Worm (Caenorhabditis elegans) whole organism, L4 larva: ENCODE data around the gene K08F9.4.

Experiments
- D1046.2 ChIP-seq: fragments of 200-800 bp; sonication (Bioruptor generic); IDR thresholded peaks from 2 replicates; pipeline ENCODE4 v1.3.6; 2022; ENCODE audit warnings: missing genetic modification characterization, missing compliant biosample characterization
- F10B5.3 ChIP-seq: sonication (generic microtip); optimal IDR thresholded peaks from 2 replicates; lab custom pipeline; 2016; ENCODE audit warnings: mild to moderate bottlenecking, missing genetic modification characterization, missing compliant biosample characterization
- F26F4.8 ChIP-seq: fragments of 200-800 bp; sonication (Bioruptor generic); conservative IDR thresholded peaks from 2 replicates; pipeline ENCODE4 v1.3.6; 2022; ENCODE audit warnings: missing genetic modification characterization, missing compliant biosample characterization
- F44E2.7 ChIP-seq: fragments of 200-800 bp; sonication (Bioruptor generic); IDR thresholded peaks from 2 replicates; pipeline ENCODE4 v2.1.2; 2022; ENCODE audit warnings: missing genetic modification characterization, missing compliant biosample characterization
- T20F7.1 ChIP-seq: fragments of 200-800 bp; sonication (Bioruptor generic); optimal IDR thresholded peaks from 2 replicates; lab custom pipeline; 2018; ENCODE audit warnings: mild to moderate bottlenecking, missing genetic modification characterization, missing compliant biosample characterization
- T26A8.4 ChIP-seq: fragments of 200-800 bp; sonication (Bioruptor generic); IDR thresholded peaks from 2 replicates; pipeline ENCODE4 v1.3.6; 2022; ENCODE audit warnings: missing genetic modification characterization, missing compliant biosample characterization
- Y48G9A.11 ChIP-seq: fragments of 200-800 bp; sonication (Bioruptor generic); IDR thresholded peaks from 2 replicates; pipeline ENCODE4 v1.3.6; 2022; ENCODE audit warnings: missing genetic modification reagents, missing genetic modification characterization, missing compliant biosample characterization
- Y5F2A.4 ChIP-seq: fragments of 200-800 bp; sonication (Bioruptor generic); optimal IDR thresholded peaks from 2 replicates; lab custom pipeline; 2018; ENCODE audit warnings: mild to moderate bottlenecking, missing genetic modification characterization, missing compliant biosample characterization
- aha-1 ChIP-seq: fragments of 150-350 bp; peaks from one replicate; lab custom pipeline; 2014; ENCODE audit warnings: missing biosample characterization, missing genetic modification characterization
- attf-4 ChIP-seq: sonication (generic microtip); optimal IDR thresholded peaks from 3 replicates; lab custom pipeline; 2017; ENCODE audit warnings: missing biosample characterization, missing genetic modification characterization
- ceh-32 ChIP-seq: sonication (generic microtip); optimal IDR thresholded peaks from 2 replicates; lab custom pipeline; 2016; ENCODE audit warnings: mild to moderate bottlenecking, missing genetic modification characterization, missing compliant biosample characterization; ENCODE audit not compliant: poor library complexity
- ceh-44 ChIP-seq: fragments of 200-800 bp; sonication (Bioruptor generic); IDR thresholded peaks from 2 replicates; pipeline ENCODE4 v1.3.6; 2022; ENCODE audit warnings: missing genetic modification reagents, missing genetic modification characterization, missing compliant biosample characterization
- ctbp-1 ChIP-seq: fragments of 200-800 bp; sonication (Bioruptor generic); IDR thresholded peaks from 2 replicates; pipeline ENCODE4 v1.3.6; 2022; ENCODE audit warnings: missing genetic modification reagents, missing genetic modification characterization, missing compliant biosample characterization
- daf-12 ChIP-seq: fragments of 150-350 bp; optimal IDR thresholded peaks from 2 replicates; lab custom pipeline; 2014; ENCODE audit warnings: missing biosample characterization, missing genetic modification reagents, missing genetic modification characterization
- dmd-6 ChIP-seq: fragments of 200-800 bp; sonication (Bioruptor generic); IDR thresholded peaks from 2 replicates; pipeline ENCODE4 v1.3.6; 2022; ENCODE audit warnings: missing genetic modification reagents, missing genetic modification characterization, missing compliant biosample characterization
- dmd-8 ChIP-seq: fragments of 200-800 bp; sonication (Bioruptor generic); IDR thresholded peaks from 2 replicates; pipeline ENCODE4 v1.3.6; 2022; ENCODE audit warnings: missing genetic modification characterization, missing compliant biosample characterization
- dpl-1 ChIP-seq: fragments of 150-350 bp; optimal IDR thresholded peaks from 2 replicates; lab custom pipeline; 2014; ENCODE audit warnings: missing biosample characterization, missing genetic modification reagents, missing genetic modification characterization
- duxl-1 ChIP-seq: sonication (generic microtip); optimal IDR thresholded peaks from 2 replicates; lab custom pipeline; 2016; ENCODE audit warnings: mild to moderate bottlenecking, missing genetic modification characterization, moderate library complexity, missing compliant biosample characterization; ENCODE audit not compliant: poor library complexity
- hlh-11 ChIP-seq: fragments of 200-800 bp; sonication (Bioruptor generic); optimal IDR thresholded peaks from 2 replicates; lab custom pipeline; 2018; ENCODE audit warnings: mild to moderate bottlenecking, missing genetic modification characterization, missing compliant biosample characterization
- hlh-30 ChIP-seq: sonication (generic microtip); optimal IDR thresholded peaks from 2 replicates; lab custom pipeline; 2017; ENCODE audit warnings: antibody characterized with exemption, mild to moderate bottlenecking, missing genetic modification characterization, missing compliant biosample characterization; ENCODE audit not compliant: insufficient read depth
- hmg-1.1 ChIP-seq: fragments of 200-800 bp; sonication (Bioruptor generic); IDR thresholded peaks from 2 replicates; pipeline ENCODE4 v1.3.6; 2022; ENCODE audit warnings: missing genetic modification reagents, missing genetic modification characterization, missing compliant biosample characterization
- jun-1 ChIP-seq: fragments of 150-350 bp; optimal IDR thresholded peaks from 2 replicates; lab custom pipeline; 2014; ENCODE audit warnings: missing biosample characterization, missing genetic modification reagents, missing genetic modification characterization
- lin-29 ChIP-seq: fragments of 200-800 bp; sonication (Bioruptor generic); IDR thresholded peaks from 2 replicates; pipeline ENCODE4 v1.3.6; 2022; ENCODE audit warnings: missing genetic modification reagents, missing genetic modification characterization, missing compliant biosample characterization
- lin-39 ChIP-seq: fragments of 150-350 bp; optimal IDR thresholded peaks from 2 replicates; lab custom pipeline; 2014; ENCODE audit warnings: missing biosample characterization, missing genetic modification reagents, missing genetic modification characterization
- lir-3 ChIP-seq: sonication (generic microtip); optimal IDR thresholded peaks from 2 replicates; lab custom pipeline; 2016; ENCODE audit warnings: mild to moderate bottlenecking, missing genetic modification characterization, missing compliant biosample characterization
- lsy-2 ChIP-seq, 2 experiments: fragments of 150-350 bp in 1 of 2; sonication (generic microtip) in 1 of 2; optimal IDR thresholded peaks; 2 replicates each; lab custom pipeline; 2014 to 2017; ENCODE audit warnings: missing biosample characterization in 2 of 2, missing genetic modification characterization in 2 of 2
- mes-2 ChIP-seq: sonication (generic microtip); optimal IDR thresholded peaks from 2 replicates; lab custom pipeline; 2016; ENCODE audit warnings: missing genotype, mild to moderate bottlenecking, missing genetic modification characterization, missing compliant biosample characterization; ENCODE audit not compliant: poor library complexity, severe bottlenecking
- mxl-2 ChIP-seq: fragments of 200-800 bp; sonication (Bioruptor generic); conservative IDR thresholded peaks from 2 replicates; pipeline ENCODE4 v1.3.6; 2022; ENCODE audit warnings: missing genetic modification reagents, missing genetic modification characterization, missing compliant biosample characterization
- mxl-3 ChIP-seq: fragments of 200-800 bp; sonication (Bioruptor generic); optimal IDR thresholded peaks from 2 replicates; lab custom pipeline; 2018; ENCODE audit warnings: mild to moderate bottlenecking, missing genetic modification characterization, missing compliant biosample characterization
- nhr-11 ChIP-seq: fragments of 150-350 bp; optimal IDR thresholded peaks from 2 replicates; lab custom pipeline; 2014; ENCODE audit warnings: missing biosample characterization, missing genetic modification characterization
- nhr-237 ChIP-seq: sonication (generic microtip); optimal IDR thresholded peaks from 2 replicates; lab custom pipeline; 2017; ENCODE audit warnings: missing biosample characterization, missing genetic modification characterization
- nhr-25 ChIP-seq: sonication (generic microtip); optimal IDR thresholded peaks from 2 replicates; lab custom pipeline; 2017; ENCODE audit warnings: missing genetic modification characterization, mild to moderate bottlenecking, missing compliant biosample characterization, antibody characterized with exemption, moderate library complexity, borderline replicate concordance; ENCODE audit not compliant: insufficient read depth
- nhr-41 ChIP-seq: fragments of 200-800 bp; sonication (Bioruptor generic); IDR thresholded peaks from 2 replicates; pipeline ENCODE4 v1.3.6; 2022; ENCODE audit warnings: missing genetic modification reagents, missing genetic modification characterization, missing compliant biosample characterization
- nhr-6 ChIP-seq: fragments of 150-350 bp; optimal IDR thresholded peaks from 2 replicates; lab custom pipeline; 2014; ENCODE audit warnings: missing biosample characterization, missing genetic modification characterization
- nhr-76 ChIP-seq: fragments of 150-350 bp; optimal IDR thresholded peaks from 2 replicates; lab custom pipeline; 2014; ENCODE audit warnings: missing biosample characterization, missing genetic modification characterization
- nhr-77 ChIP-seq: fragments of 150-350 bp; optimal IDR thresholded peaks from 2 replicates; lab custom pipeline; 2014; ENCODE audit warnings: missing biosample characterization, missing genetic modification characterization
- sdz-12 ChIP-seq: fragments of 200-800 bp; sonication (Bioruptor generic); optimal IDR thresholded peaks from 2 replicates; lab custom pipeline; 2018; ENCODE audit warnings: mild to moderate bottlenecking, missing genetic modification characterization, missing compliant biosample characterization
- snpc-4 ChIP-seq: fragments of 150-350 bp; optimal IDR thresholded peaks from 2 replicates; lab custom pipeline; 2014; ENCODE audit warnings: missing biosample characterization, missing genetic modification characterization
- spr-1 ChIP-seq: sonication (generic microtip); optimal IDR thresholded peaks from 2 replicates; lab custom pipeline; 2016; ENCODE audit warnings: mild to moderate bottlenecking, missing genetic modification characterization, missing compliant biosample characterization
- spr-3 ChIP-seq: fragments of 200-800 bp; sonication (Bioruptor generic); optimal IDR thresholded peaks from 2 replicates; lab custom pipeline; 2018; ENCODE audit warnings: mild to moderate bottlenecking, missing genetic modification characterization, missing compliant biosample characterization
- unc-62 ChIP-seq, 3 experiments: fragments of 150-350 bp in 1 of 3; sonication (generic microtip); optimal IDR thresholded peaks in 2 of 3; peaks in 1 of 3; 1 replicate in 1 of 3; 2 replicates in 2 of 3; lab custom pipeline; 2014 to 2017; ENCODE audit warnings: missing biosample characterization in 3 of 3, missing genetic modification characterization in 3 of 3, missing genetic modification reagents in 3 of 3, missing genotype in 1 of 3
- zfp-2 ChIP-seq: sonication (generic microtip); optimal IDR thresholded peaks from 2 replicates; lab custom pipeline; 2016; ENCODE audit warnings: mild to moderate bottlenecking, missing genetic modification characterization, missing compliant biosample characterization
- zfp-3 ChIP-seq: fragments of 200-800 bp; sonication (Bioruptor generic); conservative IDR thresholded peaks from 2 replicates; pipeline ENCODE4 v1.3.6; 2022; ENCODE audit warnings: missing genetic modification reagents, missing genetic modification characterization, missing compliant biosample characterization
- ztf-11 ChIP-seq: fragments of 150-350 bp; optimal IDR thresholded peaks from 2 replicates; lab custom pipeline; 2014; ENCODE audit warnings: missing biosample characterization, missing genetic modification characterization
- ztf-7 ChIP-seq: fragments of 150-350 bp; optimal IDR thresholded peaks from 2 replicates; lab custom pipeline; 2014; ENCODE audit warnings: missing biosample characterization, missing genetic modification characterization

The K08F9.4 gene

ce11 chrV:15143285-15143684, 534 bp upstream of the K08F9.4 start, which contains the start of gene K08F9.1 (continued):
- TF ChIP-seq lir-3 (no peak), ztf-11 (tag; lab: Kevin White, UChicago) (no peak), lsy-2 (tag; optimal IDR thresholded peaks at IDR 0.05; lab: Kevin White, UChicago) (no peak)

ce11 chrV:15147776-15148175, 4.0 kb downstream of the K08F9.4 start, which contains the start of gene T09F5.20:
Gene T09F5.20, minus strand, starts transcription at chrV:15147876.
- no peak for TF ChIP-seq aha-1 (tag; lab: Kevin White, UChicago)
- no peak for TF ChIP-seq lin-39 (tag; lab: Kevin White, UChicago)
- no peak for TF ChIP-seq mxl-3 (GFP tag; lab: Kevin White, UChicago)
- no peak for TF ChIP-seq T20F7.1 (GFP tag; lab: Kevin White, UChicago)
- TF ChIP-seq snpc-4 (tag; lab: Kevin White, UChicago): no peak
- no peak for TF ChIP-seq nhr-6 (tag; lab: Kevin White, UChicago)
- TF ChIP-seq daf-12 (tag; lab: Kevin White, UChicago): no peak
- TF ChIP-seq ztf-7 (tag; lab: Kevin White, UChicago): no peak
- TF ChIP-seq spr-3 (GFP tag; lab: Kevin White, UChicago): no peak
- no peak for TF ChIP-seq mxl-2 (GFP tag; lab: Robert Waterston, UW)
- no peak for TF ChIP-seq duxl-1 (tag; lab: Kevin White, UChicago)
- TF ChIP-seq attf-4 (tag; lab: Kevin White, UChicago): no peak
- no peak for TF ChIP-seq hmg-1.1 (GFP tag; lab: Robert Waterston, UW)
- no peak for TF ChIP-seq hlh-11 (tag; lab: Kevin White, UChicago)
- TF ChIP-seq dmd-8 (GFP tag; lab: Robert Waterston, UW): no peak
- TF ChIP-seq spr-1: no peak
- TF ChIP-seq, all 104 proteins: peak for 0

DNA sequence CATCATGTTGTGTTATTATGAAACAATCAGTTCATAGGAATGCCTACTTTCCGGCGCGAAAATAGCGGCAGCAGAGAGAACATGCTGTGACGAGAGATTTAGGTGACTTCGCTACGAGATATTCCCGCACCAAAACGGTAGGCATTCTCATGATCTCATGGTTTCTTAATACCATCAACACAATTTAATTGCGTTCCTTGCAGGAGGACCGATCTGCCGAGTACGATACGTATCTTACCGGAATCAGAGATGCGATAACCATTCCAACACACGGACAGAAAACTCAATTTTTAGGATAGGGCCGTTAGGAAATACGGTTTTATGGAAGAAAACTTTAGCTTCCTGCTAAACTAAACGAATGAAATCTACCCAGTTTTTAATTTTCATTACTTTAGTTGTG, 5.0 kb downstream of the K08F9.4 start, which contains the start of gene T09F5.1:
Gene T09F5.1 (plus strand): TSS at position 301 of the 400 bp plus-strand sequence.
- TF ChIP-seq unc-62 (GFP tag; optimal IDR thresholded peaks at IDR 0.05 in 1 of 2; lab: Kevin White, UChicago) (no peak), unc-62 (tag; optimal IDR thresholded peaks at IDR 0.05; lab: Kevin White, UChicago) (no peak), hlh-30 (tag; lab: Kevin White, UChicago) (no peak), Y48G9A.11 (GFP tag; lab: Robert Waterston, UW) (no peak), nhr-11 (tag; lab: Kevin White, UChicago) (no peak), D1046.2 (no peak), lin-29 (GFP tag; lab: Robert Waterston, UW) (no peak), nhr-77 (tag; lab: Kevin White, UChicago) (no peak), mxl-3 (GFP tag; lab: Kevin White, UChicago) (no peak), ctbp-1 (no peak), T26A8.4 (GFP tag; lab: Robert Waterston, UW) (no peak), sdz-12 (GFP tag; lab: Kevin White, UChicago) (no peak), ceh-44 (no peak), attf-4 (tag; lab: Kevin White, UChicago) (no peak)

- no peak for TF ChIP-seq mxl-3 (GFP tag; lab: Kevin White, UChicago)
- TF ChIP-seq nhr-25 (tag; lab: Kevin White, UChicago): no peak
- TF ChIP-seq Y5F2A.4 (GFP tag; lab: Kevin White, UChicago): no peak
- TF ChIP-seq nhr-76 (tag; lab: Kevin White, UChicago): no peak
- TF ChIP-seq nhr-237 (tag; lab: Kevin White, UChicago): no peak
- no peak for TF ChIP-seq F26F4.8 (GFP tag; lab: Robert Waterston, UW)
- no peak for TF ChIP-seq nhr-41 (GFP tag; lab: Robert Waterston, UW)
- no peak for TF ChIP-seq F10B5.3 (tag; lab: Kevin White, UChicago)
- TF ChIP-seq jun-1 (tag; lab: Kevin White, UChicago): no peak
- TF ChIP-seq dpl-1 (GFP tag; lab: Kevin White, UChicago): no peak
- no peak for TF ChIP-seq zfp-3 (GFP tag; lab: Robert Waterston, UW)
- no peak for TF ChIP-seq daf-12 (tag; lab: Kevin White, UChicago)
- TF ChIP-seq ztf-7 (tag; lab: Kevin White, UChicago): no peak
- TF ChIP-seq F44E2.7 (GFP tag; lab: Robert Waterston, UW): no peak
- TF ChIP-seq zfp-2 (tag; lab: Kevin White, UChicago): no peak
- no peak for TF ChIP-seq mes-2
- no peak for TF ChIP-seq spr-3 (GFP tag; lab: Kevin White, UChicago)
- TF ChIP-seq dmd-6 (GFP tag; lab: Robert Waterston, UW): no peak
- TF ChIP-seq ceh-32 (tag; lab: Kevin White, UChicago): no peak
Measured at ce11 chrV:15150176-15150575, 6.4 kb downstream of the K08F9.4 start.
